Fruit fly (Drosophila melanogaster) whole organism, prepupa: ENCODE data around the gene Spn.
A peak's percentile ranks its signal among the peaks of the same experiment; 100 is the strongest.

Experiments used
- Blimp-1 ChIP-seq: fragments of 200-800 bp; sonication (Bioruptor generic); optimal IDR thresholded peaks from 3 replicates; lab custom pipeline; 2017; ENCODE audit warnings: missing biosample characterization, missing genetic modification characterization, mild to moderate bottlenecking, moderate library complexity, missing genetic modification reagents
- CG10669 ChIP-seq: fragments of 200-800 bp; sonication (Bioruptor generic); optimal IDR thresholded peaks from 3 replicates; lab custom pipeline; 2018; ENCODE audit warnings: missing biosample characterization, mild to moderate bottlenecking, missing genetic modification characterization, moderate library complexity
- CG11294 ChIP-seq: fragments of 200-800 bp; sonication (Bioruptor generic); IDR thresholded peaks from 2 replicates; pipeline ENCODE4 v1.3.6; 2022; ENCODE audit warnings: missing biosample characterization, missing genetic modification characterization
- CG11762 ChIP-seq: fragments of 200-800 bp; sonication (Bioruptor generic); optimal IDR thresholded peaks from 3 replicates; lab custom pipeline; 2016; ENCODE audit warnings: missing biosample characterization, missing genetic modification characterization; ENCODE audit not compliant: insufficient read depth
- CG15336 ChIP-seq: fragments of 200-800 bp; sonication (Bioruptor generic); IDR thresholded peaks from 2 replicates; pipeline ENCODE4 v1.3.6; 2022; ENCODE audit warnings: missing biosample characterization, missing genetic modification characterization
- CG1621 ChIP-seq: fragments of 200-800 bp; sonication (Bioruptor generic); optimal IDR thresholded peaks from 3 replicates; lab custom pipeline; 2018; ENCODE audit warnings: missing biosample characterization, mild to moderate bottlenecking, missing genetic modification characterization
- CG16779 ChIP-seq: fragments of 200-800 bp; sonication (Bioruptor generic); optimal IDR thresholded peaks from 3 replicates; lab custom pipeline; 2017; ENCODE audit warnings: missing biosample characterization, mild to moderate bottlenecking, missing genetic modification characterization
- CG3032 ChIP-seq: fragments of 200-800 bp; optimal IDR thresholded peaks from 2 replicates; lab custom pipeline; 2019; ENCODE audit warnings: missing biosample characterization, mild to moderate bottlenecking, missing genetic modification characterization, moderate library complexity
- CG31627 ChIP-seq: fragments of 200-800 bp; sonication (Bioruptor generic); optimal IDR thresholded peaks from 3 replicates; lab custom pipeline; 2016; ENCODE audit warnings: missing biosample characterization, missing genetic modification characterization
- CG32006 ChIP-seq: fragments of 200-800 bp; sonication (Bioruptor generic); optimal IDR thresholded peaks from 3 replicates; lab custom pipeline; 2017; ENCODE audit warnings: missing biosample characterization, mild to moderate bottlenecking, missing genetic modification characterization
- CG34406 ChIP-seq: fragments of 200-800 bp; sonication (Bioruptor generic); optimal IDR thresholded peaks from 3 replicates; lab custom pipeline; 2016; ENCODE audit warnings: missing biosample characterization, missing genetic modification characterization
- CG3919 ChIP-seq: fragments of 200-800 bp; sonication (Bioruptor generic); optimal IDR thresholded peaks from 3 replicates; lab custom pipeline; 2016; ENCODE audit warnings: missing biosample characterization, missing genetic modification characterization
- CG4318 ChIP-seq: fragments of 200-800 bp; sonication (Bioruptor generic); optimal IDR thresholded peaks from 3 replicates; lab custom pipeline; 2017; ENCODE audit warnings: missing biosample characterization, mild to moderate bottlenecking, missing genetic modification characterization
- CG6163 ChIP-seq: fragments of 200-800 bp; sonication (Bioruptor generic); IDR thresholded peaks from 3 replicates; pipeline ENCODE4 v1.3.6; 2022; ENCODE audit warnings: missing biosample characterization, missing genetic modification characterization
- CG6276 ChIP-seq: fragments of 200-800 bp; sonication (Bioruptor generic); optimal IDR thresholded peaks from 2 replicates; lab custom pipeline; 2017; ENCODE audit warnings: missing biosample characterization, mild to moderate bottlenecking, missing genetic modification characterization
- CG6792 ChIP-seq: fragments of 200-800 bp; sonication (Bioruptor generic); optimal IDR thresholded peaks from 3 replicates; lab custom pipeline; 2016; ENCODE audit warnings: missing biosample characterization, missing genetic modification characterization
- CG6808 ChIP-seq: fragments of 200-800 bp; sonication (Bioruptor generic); optimal IDR thresholded peaks from 3 replicates; lab custom pipeline; 2017; ENCODE audit warnings: missing biosample characterization, missing genetic modification characterization, mild to moderate bottlenecking, moderate library complexity, missing genetic modification reagents
- CG6854 ChIP-seq: fragments of 200-800 bp; sonication (Bioruptor generic); optimal IDR thresholded peaks from 2 replicates; lab custom pipeline; 2017; ENCODE audit warnings: missing biosample characterization, mild to moderate bottlenecking, missing genetic modification characterization
- CG7368 ChIP-seq: fragments of 200-800 bp; sonication (Bioruptor generic); optimal IDR thresholded peaks from 3 replicates; lab custom pipeline; 2016; ENCODE audit warnings: missing biosample characterization, missing genetic modification characterization
- CG8119 ChIP-seq: fragments of 200-800 bp; sonication (Bioruptor generic); IDR thresholded peaks from 3 replicates; pipeline ENCODE4 v1.3.6; 2022; ENCODE audit warnings: missing biosample characterization, missing genetic modification characterization
- CG8632 ChIP-seq: fragments of 200-800 bp; sonication (Bioruptor generic); optimal IDR thresholded peaks from 3 replicates; lab custom pipeline; 2016; ENCODE audit warnings: missing biosample characterization, missing genetic modification characterization
- Eip75B ChIP-seq: fragments of 200-800 bp; sonication (Bioruptor generic); optimal IDR thresholded peaks from 3 replicates; lab custom pipeline; 2016; ENCODE audit warnings: missing biosample characterization, missing genetic modification characterization
- Eip78C ChIP-seq: fragments of 200-800 bp; sonication (Bioruptor generic); peaks from one replicate; lab custom pipeline; 2016; ENCODE audit warnings: missing biosample characterization, missing genetic modification characterization
- Ets96B ChIP-seq: fragments of 200-800 bp; optimal IDR thresholded peaks from 2 replicates; lab custom pipeline; 2019; ENCODE audit warnings: missing biosample characterization, mild to moderate bottlenecking, missing genetic modification characterization, moderate library complexity
- Gug ChIP-seq: fragments of 200-800 bp; sonication (Bioruptor generic); IDR thresholded peaks from 2 replicates; pipeline ENCODE4 v1.3.6; 2022; ENCODE audit warnings: missing biosample characterization, missing genetic modification characterization
- Hr39 ChIP-seq: fragments of 200-800 bp; sonication (Bioruptor generic); optimal IDR thresholded peaks from 2 replicates; lab custom pipeline; 2016; ENCODE audit warnings: missing biosample characterization, missing genetic modification characterization
- Hr4 ChIP-seq: fragments of 200-800 bp; sonication (Bioruptor generic); optimal IDR thresholded peaks from 3 replicates; lab custom pipeline; 2016; ENCODE audit warnings: missing biosample characterization, missing genetic modification characterization
- Lpt ChIP-seq: fragments of 200-800 bp; sonication (Bioruptor generic); optimal IDR thresholded peaks from 3 replicates; lab custom pipeline; 2016; ENCODE audit warnings: missing biosample characterization, missing genetic modification characterization
- OdsH ChIP-seq: fragments of 200-800 bp; sonication (Bioruptor generic); optimal IDR thresholded peaks from 3 replicates; lab custom pipeline; 2016; ENCODE audit warnings: missing biosample characterization, missing genetic modification characterization
- Smox ChIP-seq: fragments of 200-800 bp; sonication (Bioruptor generic); optimal IDR thresholded peaks from 3 replicates; lab custom pipeline; 2016; ENCODE audit warnings: missing biosample characterization, missing genetic modification characterization
- Sox102F ChIP-seq: fragments of 200-800 bp; sonication (Bioruptor generic); optimal IDR thresholded peaks from 2 replicates; lab custom pipeline; 2016; ENCODE audit warnings: missing biosample characterization, mild to moderate bottlenecking, missing genetic modification characterization
- Sox14 ChIP-seq: fragments of 200-800 bp; sonication (Bioruptor generic); optimal IDR thresholded peaks from 3 replicates; lab custom pipeline; 2016; ENCODE audit warnings: missing biosample characterization, missing genetic modification characterization
- Sox15 ChIP-seq: fragments of 200-800 bp; sonication (Bioruptor generic); optimal IDR thresholded peaks from 3 replicates; lab custom pipeline; 2016; ENCODE audit warnings: missing biosample characterization, missing genetic modification characterization
- achi ChIP-seq: fragments of 200-800 bp; sonication (Bioruptor generic); optimal IDR thresholded peaks from 3 replicates; lab custom pipeline; 2016; ENCODE audit warnings: missing biosample characterization, missing genetic modification characterization
- acj6 ChIP-seq: fragments of 200-800 bp; sonication (Bioruptor generic); optimal IDR thresholded peaks from 3 replicates; lab custom pipeline; 2016; ENCODE audit warnings: missing biosample characterization, missing genetic modification characterization
- cyc ChIP-seq: fragments of 200-800 bp; sonication (Bioruptor generic); optimal IDR thresholded peaks from 3 replicates; lab custom pipeline; 2016; ENCODE audit warnings: missing biosample characterization, missing genetic modification characterization
- eg ChIP-seq: fragments of 200-800 bp; sonication (Bioruptor generic); IDR thresholded peaks from 3 replicates; pipeline ENCODE4 v1.3.6; 2022; ENCODE audit warnings: missing biosample characterization, missing genetic modification characterization
- fd59A ChIP-seq: fragments of 200-800 bp; sonication (Bioruptor generic); optimal IDR thresholded peaks from 2 replicates; lab custom pipeline; 2017; ENCODE audit warnings: missing biosample characterization, mild to moderate bottlenecking, missing genetic modification characterization, missing genetic modification reagents
- fd85E ChIP-seq: fragments of 200-800 bp; sonication (Bioruptor generic); optimal IDR thresholded peaks from 3 replicates; lab custom pipeline; 2016; ENCODE audit warnings: missing biosample characterization, missing genetic modification characterization
- fkh ChIP-seq: fragments of 200-800 bp; sonication (Bioruptor generic); optimal IDR thresholded peaks from 3 replicates; lab custom pipeline; 2017; ENCODE audit warnings: missing biosample characterization, mild to moderate bottlenecking, missing genetic modification characterization, moderate library complexity
- lz ChIP-seq: fragments of 200-800 bp; sonication (Bioruptor generic); optimal IDR thresholded peaks from 3 replicates; lab custom pipeline; 2016; ENCODE audit warnings: missing biosample characterization, missing genetic modification characterization
- net ChIP-seq: fragments of 200-800 bp; sonication (Bioruptor generic); optimal IDR thresholded peaks from 3 replicates; lab custom pipeline; 2016; ENCODE audit warnings: missing biosample characterization, missing genetic modification characterization
- pdm3 ChIP-seq: fragments of 200-800 bp; sonication (Bioruptor generic); optimal IDR thresholded peaks from 3 replicates; lab custom pipeline; 2016; ENCODE audit warnings: missing biosample characterization, missing genetic modification characterization
- salr ChIP-seq, 2 experiments: fragments of 200-800 bp; sonication (Bioruptor generic); optimal IDR thresholded peaks; 3 replicates each; lab custom pipeline; 2016 to 2018; ENCODE audit warnings: missing biosample characterization in 2 of 2, missing genetic modification characterization in 2 of 2, mild to moderate bottlenecking in 1 of 2
- spab ChIP-seq: fragments of 200-800 bp; sonication (Bioruptor generic); optimal IDR thresholded peaks from 2 replicates; lab custom pipeline; 2017; ENCODE audit warnings: missing biosample characterization, mild to moderate bottlenecking, missing genetic modification characterization, missing genetic modification reagents
- ss ChIP-seq, 2 experiments: fragments of 200-800 bp; sonication (Bioruptor generic); optimal IDR thresholded peaks; 2 replicates in 1 of 2; 3 replicates in 1 of 2; lab custom pipeline; 2017 to 2018; ENCODE audit warnings: mild to moderate bottlenecking in 2 of 2, missing biosample characterization in 2 of 2, missing genetic modification characterization in 2 of 2, moderate library complexity in 1 of 2
- svp ChIP-seq: fragments of 200-800 bp; sonication (Bioruptor generic); peaks from one replicate; lab custom pipeline; 2016; ENCODE audit warnings: missing biosample characterization, missing genetic modification characterization
- topi ChIP-seq: fragments of 200-800 bp; sonication (Bioruptor generic); optimal IDR thresholded peaks from 3 replicates; lab custom pipeline; 2016; ENCODE audit warnings: missing biosample characterization, missing genetic modification characterization

Gene Spn

DNA sequence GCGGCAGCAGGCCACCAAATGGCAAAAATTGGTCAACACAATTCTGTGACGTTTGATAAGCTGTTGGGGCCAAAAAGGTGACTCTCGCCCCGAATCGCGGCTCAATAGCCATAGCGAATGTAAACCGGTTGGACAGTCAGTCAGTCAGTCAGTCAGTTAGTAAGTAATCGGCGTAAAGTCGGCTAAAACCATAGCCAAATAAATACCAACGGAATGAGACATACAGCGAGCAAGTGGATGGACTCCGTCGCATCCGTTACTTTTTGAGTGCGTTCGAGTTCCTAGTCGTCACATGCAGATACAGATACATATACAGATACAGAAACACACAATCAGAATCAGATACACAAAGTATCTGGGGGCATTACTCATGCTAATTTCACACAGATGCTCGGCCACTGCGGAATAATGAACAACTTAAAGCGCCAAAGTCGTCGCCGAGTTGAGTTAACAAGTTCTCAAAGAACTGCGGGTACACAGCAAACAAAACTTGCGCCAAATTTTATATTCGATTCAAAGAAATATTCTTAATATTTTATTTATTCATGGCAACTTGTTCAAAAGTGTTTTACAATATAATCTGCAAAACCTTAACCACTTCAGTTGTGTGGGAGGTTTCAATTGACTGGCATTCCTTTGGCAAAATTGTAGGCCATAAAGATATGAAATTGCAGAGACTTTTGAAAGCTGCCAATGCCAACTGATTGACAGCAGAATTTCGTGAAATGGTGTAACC lies 23.2 kb upstream of the Spn start (continued):
- TF ChIP-seq CG11294 (GFP tag; lab: Robert Waterston, UW), result no peak
- no peak for TF ChIP-seq Blimp-1 (GFP tag; lab: Kevin White, UChicago)
- no peak for TF ChIP-seq fd85E (GFP tag; lab: Kevin White, UChicago)
- peak; percentile 15 for TF ChIP-seq net (GFP tag; lab: Kevin White, UChicago)
- TF ChIP-seq CG32006 (GFP tag; lab: Kevin White, UChicago), result peak; percentile 7
- no peak for TF ChIP-seq Hr39
- no peak for TF ChIP-seq CG16779
- no peak for TF ChIP-seq CG1621 (tag; lab: Kevin White, UChicago)

DNA sequence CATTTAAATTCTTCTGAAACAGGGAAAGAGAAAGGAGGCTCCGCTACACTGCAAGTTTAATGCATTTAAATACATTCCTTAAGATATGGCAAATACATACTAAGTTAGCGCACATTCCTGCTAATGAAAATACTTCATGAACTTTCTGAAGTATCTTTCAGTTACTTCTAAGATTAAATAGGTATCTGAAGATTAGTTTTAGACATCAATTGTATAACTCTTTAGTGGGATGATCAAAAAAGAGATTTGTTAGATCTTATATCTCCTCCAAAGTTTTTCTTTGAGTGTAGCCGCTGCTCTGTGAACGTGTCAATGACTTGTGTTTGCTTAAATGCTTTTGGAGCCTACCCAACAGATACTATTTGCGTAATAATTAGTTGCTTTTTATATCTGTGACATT lies 21.1 kb upstream of the Spn start:
- TF ChIP-seq OdsH (GFP tag; lab: Kevin White, UChicago), result peak; percentile 32
- peak; percentile 63 for TF ChIP-seq CG32006 (GFP tag; lab: Kevin White, UChicago)
- peak; percentile 53 for TF ChIP-seq topi (GFP tag; lab: Kevin White, UChicago)
- peak; percentile 39 for TF ChIP-seq Ets96B (tag; lab: Kevin White, UChicago)
- peak; percentile 45 for TF ChIP-seq svp (GFP tag; lab: Kevin White, UChicago)
- TF ChIP-seq CG10669, result peak; percentile 21
- TF ChIP-seq CG6163, result peak; percentile 51; the same call in 2 of the 3 replicates
- TF ChIP-seq CG11294 (GFP tag; lab: Robert Waterston, UW), result 0 out of 2 replicates have a peak, but pooled peaks have one; percentile 6
- TF ChIP-seq CG6276 (GFP tag; lab: Kevin White, UChicago), result peak; percentile 35
- peak; percentile 21 for TF ChIP-seq fd59A (GFP tag; lab: Kevin White, UChicago)
- TF ChIP-seq CG11762 (GFP tag; lab: Kevin White, UChicago), result peak; percentile 43
- TF ChIP-seq CG7368 (GFP tag; lab: Kevin White, UChicago), result peak; percentile 44
- TF ChIP-seq lz (GFP tag; lab: Kevin White, UChicago), result peak; percentile 11
- no peak for TF ChIP-seq CG31627 (GFP tag; lab: Kevin White, UChicago)
- TF ChIP-seq acj6 (GFP tag; lab: Kevin White, UChicago), result peak; percentile 18
- TF ChIP-seq achi (GFP tag; lab: Kevin White, UChicago), result peak; percentile 36
- TF ChIP-seq spab (GFP tag; lab: Kevin White, UChicago), result peak; percentile 1
- peak; percentile 33 for TF ChIP-seq CG6792
- TF ChIP-seq CG3919 (GFP tag; lab: Kevin White, UChicago), result peak; percentile 56
- peak; percentile 6 for TF ChIP-seq Hr39
- peak; percentile 86 for TF ChIP-seq Eip78C
- peak; percentile 18 for TF ChIP-seq Lpt (GFP tag; lab: Kevin White, UChicago)
- TF ChIP-seq CG8632 (GFP tag; lab: Kevin White, UChicago), result no peak
- no peak for TF ChIP-seq Sox14
- no peak for TF ChIP-seq CG1621 (tag; lab: Kevin White, UChicago)
- TF ChIP-seq eg (GFP tag; lab: Robert Waterston, UW), result peak; percentile 56
- peak; percentile 10 for TF ChIP-seq CG4318 (GFP tag; lab: Kevin White, UChicago)
- TF ChIP-seq net (GFP tag; lab: Kevin White, UChicago), result peak; percentile 39
- peak in 1 of 2 experiments; percentile 5 for TF ChIP-seq salr (GFP tag; optimal IDR thresholded peaks at IDR 0.05; lab: Kevin White, UChicago)
- no peak for TF ChIP-seq ss (GFP tag; optimal IDR thresholded peaks at IDR 0.05; lab: Kevin White, UChicago)
- peak; percentile 29 for TF ChIP-seq Eip75B (GFP tag; lab: Kevin White, UChicago)
- peak; percentile 65 for TF ChIP-seq CG8119 (GFP tag; lab: Robert Waterston, UW)
- TF ChIP-seq CG15336 (GFP tag; lab: Robert Waterston, UW), result peak; percentile 72
- TF ChIP-seq fd85E (GFP tag; lab: Kevin White, UChicago), result no peak
- TF ChIP-seq CG6854 (GFP tag; lab: Kevin White, UChicago), result no peak
- no peak for TF ChIP-seq Sox102F
- TF ChIP-seq pdm3 (GFP tag; lab: Kevin White, UChicago), result peak; percentile 49
- no peak for TF ChIP-seq Sox15 (GFP tag; lab: Kevin White, UChicago)
- TF ChIP-seq cyc, result peak; percentile 27
- peak; percentile 19 for TF ChIP-seq CG6808 (GFP tag; lab: Kevin White, UChicago)
- TF ChIP-seq fkh, result peak; percentile 17
- no peak for TF ChIP-seq Smox (GFP tag; lab: Kevin White, UChicago)
- no peak for TF ChIP-seq Gug (GFP tag; lab: Robert Waterston, UW)
- TF ChIP-seq CG34406 (GFP tag; lab: Kevin White, UChicago), result peak; percentile 10
- peak; percentile 64 for TF ChIP-seq Hr4 (GFP tag; lab: Kevin White, UChicago)
- peak; percentile 37 for TF ChIP-seq CG3032 (tag; lab: Kevin White, UChicago)
